5 fruit fly cellular contexts compared by ENCODE assay signal in the genomic region with DNA sequence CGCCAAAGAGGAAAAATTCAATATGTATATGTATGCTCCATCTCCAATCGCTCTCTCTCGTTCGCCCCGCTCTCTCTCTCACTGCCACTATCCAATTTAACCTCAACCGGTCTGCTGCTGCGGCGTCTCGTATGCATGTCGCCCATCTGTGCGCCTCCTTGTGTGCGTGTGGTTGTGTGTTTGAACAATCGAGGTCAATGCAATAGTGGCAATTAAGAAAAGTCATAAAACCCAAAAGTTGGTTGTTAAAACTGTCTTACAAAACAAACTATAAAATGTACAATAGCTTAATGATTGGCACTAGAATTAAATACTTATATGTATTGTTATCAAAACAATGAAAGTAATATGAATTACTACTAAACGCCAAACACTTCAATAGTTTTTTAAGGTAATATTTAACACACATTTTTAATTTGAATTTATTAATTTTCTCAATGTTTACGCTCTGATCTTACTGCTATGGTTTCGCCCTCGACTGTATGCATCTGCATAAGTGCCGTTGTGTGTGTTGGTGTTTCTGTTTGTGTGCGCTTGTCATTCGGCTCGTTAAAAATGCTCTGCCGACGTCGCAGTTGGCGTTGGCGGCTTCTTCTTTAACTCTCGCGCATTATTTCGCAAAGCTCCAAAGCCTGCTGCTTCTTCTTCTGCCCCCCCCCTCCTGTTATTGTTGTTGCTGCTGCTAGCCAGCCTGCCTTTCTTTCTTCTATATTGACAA.
TF ChIP-seq lines count a peak whose summit lies in the region.

No protein-coding gene starts in this region.

TF ChIP-seq in whole organism, adult, 20 proteins besides CTCF, POLR2A, EP300 and RAD21 (continued from another document):
- TF ChIP-seq toe (GFP tag; optimal IDR thresholded peaks at IDR 0.05; lab: Kevin White, UChicago) (peak; percentile 97), kay (GFP tag; lab: Kevin White, UChicago; ENCODE audit: borderline replicate concordance) (peak; percentile 85), CG33017 (tag; optimal IDR thresholded peaks at IDR 0.05; lab: Kevin White, UChicago) (peak; percentile 98), CG7101 (tag; optimal IDR thresholded peaks at IDR 0.05; lab: Kevin White, UChicago) (peak; percentile 97)

TF ChIP-seq in whole organism, embryonic, 481 proteins besides CTCF, POLR2A, EP300 and RAD21 (continued from another document and continues in another):
- TF ChIP-seq CG2116 (GFP tag; optimal IDR thresholded peaks at IDR 0.05; lab: Kevin White, UChicago): peak; percentile 87
- peak; percentile 89 for TF ChIP-seq B-H1 (GFP tag; IDR thresholded peaks at IDR 0.05; lab: Robert Waterston, UW)
- peak; percentile 98 for TF ChIP-seq CG4328 (GFP tag; optimal IDR thresholded peaks at IDR 0.05; lab: Kevin White, UChicago)
- peak; percentile 99 for TF ChIP-seq CG7839 (tag; optimal IDR thresholded peaks at IDR 0.05; lab: Kevin White, UChicago)
- TF ChIP-seq CG12744 (GFP tag; optimal IDR thresholded peaks at IDR 0.05; lab: Kevin White, UChicago): peak; percentile 85
- TF ChIP-seq CG9437 (GFP tag; optimal IDR thresholded peaks at IDR 0.05; lab: Kevin White, UChicago): peak; percentile 96
- TF ChIP-seq Opbp (GFP tag; IDR thresholded peaks at IDR 0.05; lab: Robert Waterston, UW; ENCODE audit: partially characterized antibody): no peak
- peak; percentile 94 for TF ChIP-seq Chrac-16 (GFP tag; optimal IDR thresholded peaks at IDR 0.05; lab: Kevin White, UChicago)
- peak; percentile 78 for TF ChIP-seq Atf3 (GFP tag; optimal IDR thresholded peaks at IDR 0.05; lab: Kevin White, UChicago)
- TF ChIP-seq Tbp (GFP tag; optimal IDR thresholded peaks at IDR 0.05; lab: Kevin White, UChicago): no peak
- peak; percentile 99 for TF ChIP-seq gem (tag; optimal IDR thresholded peaks at IDR 0.05; lab: Kevin White, UChicago)
- TF ChIP-seq HLHmδ (GFP tag; optimal IDR thresholded peaks at IDR 0.05; lab: Kevin White, UChicago): no peak
- no peak for TF ChIP-seq zen2 (GFP tag; IDR thresholded peaks at IDR 0.05; lab: Robert Waterston, UW; ENCODE audit: partially characterized antibody)
- peak; percentile 98 for TF ChIP-seq kni (GFP tag; optimal IDR thresholded peaks at IDR 0.05; lab: Kevin White, UChicago)
- TF ChIP-seq ATbp (GFP tag; optimal IDR thresholded peaks at IDR 0.05; lab: Kevin White, UChicago): peak; percentile 96
- peak; percentile 94 for TF ChIP-seq CG10431 (GFP tag; optimal IDR thresholded peaks at IDR 0.05; lab: Kevin White, UChicago)
- peak; percentile 89 for TF ChIP-seq CG11093 (GFP tag; IDR thresholded peaks at IDR 0.05; lab: Robert Waterston, UW)
- peak; percentile 90 for TF ChIP-seq fd102C (GFP tag; optimal IDR thresholded peaks at IDR 0.05; lab: Kevin White, UChicago)
- peak; percentile 78 for TF ChIP-seq bowl (GFP tag; IDR thresholded peaks at IDR 0.05; lab: Robert Waterston, UW)
- peak; percentile 75 for TF ChIP-seq disco-r (GFP tag; optimal IDR thresholded peaks at IDR 0.05; lab: Kevin White, UChicago)
- no peak for TF ChIP-seq Lpt (GFP tag; optimal IDR thresholded peaks at IDR 0.05; lab: Kevin White, UChicago)
- TF ChIP-seq ase (GFP tag; IDR thresholded peaks at IDR 0.05; lab: Robert Waterston, UW): peak; percentile 85; the same call in 2 of the 3 replicates
- TF ChIP-seq fu2 (GFP tag; optimal IDR thresholded peaks at IDR 0.05; lab: Kevin White, UChicago): peak; percentile 69
- TF ChIP-seq CG9609 (GFP tag; optimal IDR thresholded peaks at IDR 0.05; lab: Kevin White, UChicago): peak; percentile 69
- peak; percentile 90 for TF ChIP-seq ara (GFP tag; IDR thresholded peaks at IDR 0.05; lab: Robert Waterston, UW)
- TF ChIP-seq cad (GFP tag; optimal IDR thresholded peaks at IDR 0.05; lab: Kevin White, UChicago): no peak
- peak; percentile 98 for TF ChIP-seq CG11696 (GFP tag; IDR thresholded peaks at IDR 0.05; lab: Robert Waterston, UW)
- TF ChIP-seq psq (GFP tag; optimal IDR thresholded peaks at IDR 0.05; lab: Kevin White, UChicago): peak; percentile 68
- peak; percentile 90 for TF ChIP-seq CG4404 (GFP tag; IDR thresholded peaks at IDR 0.05; lab: Robert Waterston, UW)

TF ChIP-seq in whole organism, prepupa, 60 proteins besides CTCF, POLR2A, EP300 and RAD21 (continued from another document and continues in another):
- TF ChIP-seq Smox (GFP tag; optimal IDR thresholded peaks at IDR 0.05; lab: Kevin White, UChicago) (peak; percentile 98), Hr39 (GFP tag; optimal IDR thresholded peaks at IDR 0.05; lab: Kevin White, UChicago) (peak; percentile 92), Sox102F (GFP tag; optimal IDR thresholded peaks at IDR 0.05; lab: Kevin White, UChicago) (peak; percentile 93), Gug (GFP tag; IDR thresholded peaks at IDR 0.05; lab: Robert Waterston, UW) (peak; percentile 94), CG6163 (GFP tag; IDR thresholded peaks at IDR 0.05; lab: Robert Waterston, UW) (peak; percentile 91), CG1621 (tag; optimal IDR thresholded peaks at IDR 0.05; lab: Kevin White, UChicago) (peak; percentile 96), CG10631 (GFP tag; optimal IDR thresholded peaks at IDR 0.05; lab: Kevin White, UChicago) (peak; percentile 98), fd85E (GFP tag; optimal IDR thresholded peaks at IDR 0.05; lab: Kevin White, UChicago) (peak; percentile 92), CG6808 (GFP tag; optimal IDR thresholded peaks at IDR 0.05; lab: Kevin White, UChicago) (peak; percentile 99), CG6792 (GFP tag; optimal IDR thresholded peaks at IDR 0.05; lab: Kevin White, UChicago) (peak; percentile 99), CG32006 (GFP tag; optimal IDR thresholded peaks at IDR 0.05; lab: Kevin White, UChicago) (peak; percentile 99), Hr4 (GFP tag; optimal IDR thresholded peaks at IDR 0.05; lab: Kevin White, UChicago) (peak; percentile 98), Eip78C (GFP tag; lab: Kevin White, UChicago) (peak; percentile 100), salr (GFP tag; optimal IDR thresholded peaks at IDR 0.05; lab: Kevin White, UChicago) (peak; percentile 92 to 99), esn (GFP tag; optimal IDR thresholded peaks at IDR 0.05; lab: Kevin White, UChicago) (peak; percentile 99), ss (GFP tag; optimal IDR thresholded peaks at IDR 0.05; lab: Kevin White, UChicago) (peak; percentile 99), CG11294 (GFP tag; IDR thresholded peaks at IDR 0.05; lab: Robert Waterston, UW) (peak; percentile 95), Sox15 (GFP tag; optimal IDR thresholded peaks at IDR 0.05; lab: Kevin White, UChicago) (peak; percentile 97), pdm3 (GFP tag; optimal IDR thresholded peaks at IDR 0.05; lab: Kevin White, UChicago) (peak; percentile 98), achi (GFP tag; optimal IDR thresholded peaks at IDR 0.05; lab: Kevin White, UChicago) (peak; percentile 98), CG16779 (tag; optimal IDR thresholded peaks at IDR 0.05; lab: Kevin White, UChicago) (peak; percentile 98), CG8119 (GFP tag; IDR thresholded peaks at IDR 0.05; lab: Robert Waterston, UW) (peak; percentile 99), Met (GFP tag; optimal IDR thresholded peaks at IDR 0.05; lab: Kevin White, UChicago) (peak; percentile 98), Eip93F (GFP tag; optimal IDR thresholded peaks at IDR 0.05; lab: Kevin White, UChicago) (peak; percentile 97), CG3919 (GFP tag; optimal IDR thresholded peaks at IDR 0.05; lab: Kevin White, UChicago) (peak; percentile 98), Ets21C (GFP tag; optimal IDR thresholded peaks at IDR 0.05; lab: Kevin White, UChicago) (peak; percentile 91), lz (GFP tag; optimal IDR thresholded peaks at IDR 0.05; lab: Kevin White, UChicago) (peak; percentile 98), CG6276 (GFP tag; optimal IDR thresholded peaks at IDR 0.05; lab: Kevin White, UChicago) (peak; percentile 99), CG34406 (GFP tag; optimal IDR thresholded peaks at IDR 0.05; lab: Kevin White, UChicago) (peak; percentile 99), Blimp-1 (GFP tag; optimal IDR thresholded peaks at IDR 0.05; lab: Kevin White, UChicago) (peak; percentile 95), CG6854 (GFP tag; optimal IDR thresholded peaks at IDR 0.05; lab: Kevin White, UChicago) (peak; percentile 98)

TF ChIP-seq in whole organism, pupa, 21 proteins besides CTCF, POLR2A, EP300 and RAD21 (continued from another document):
- TF ChIP-seq CG17806 (tag; optimal IDR thresholded peaks at IDR 0.05; lab: Kevin White, UChicago): peak; percentile 99
- TF ChIP-seq fd96Ca (GFP tag; IDR thresholded peaks at IDR 0.05; lab: Robert Waterston, UW): peak; percentile 79
- TF ChIP-seq CG4496 (GFP tag; IDR thresholded peaks at IDR 0.05; lab: Robert Waterston, UW): peak; percentile 94

TF ChIP-seq in whole organism, wandering third instar larva, 38 proteins besides CTCF, POLR2A, EP300 and RAD21 (continued from another document):
- TF ChIP-seq Vsx2 (GFP tag; optimal IDR thresholded peaks at IDR 0.05; lab: Kevin White, UChicago; ENCODE audit: partially characterized antibody): no peak
- TF ChIP-seq Dif (GFP tag; optimal IDR thresholded peaks at IDR 0.05; lab: Kevin White, UChicago; ENCODE audit: partially characterized antibody): peak; percentile 82
- TF ChIP-seq Hnf4 (GFP tag; optimal IDR thresholded peaks at IDR 0.05; lab: Kevin White, UChicago): peak; percentile 90
- TF ChIP-seq Abd-B (GFP tag; optimal IDR thresholded peaks at IDR 0.05; lab: Kevin White, UChicago): no peak
- TF ChIP-seq pan (optimal IDR thresholded peaks at IDR 0.05; lab: Kevin White, UChicago): no peak
- no peak for TF ChIP-seq jim (GFP tag; optimal IDR thresholded peaks at IDR 0.05; lab: Kevin White, UChicago)
- TF ChIP-seq Sp1 (GFP tag; optimal IDR thresholded peaks at IDR 0.05; lab: Kevin White, UChicago): peak; percentile 99
- peak; percentile 95 for TF ChIP-seq ey (GFP tag; optimal IDR thresholded peaks at IDR 0.05; lab: Kevin White, UChicago)
- TF ChIP-seq Mio (GFP tag; optimal IDR thresholded peaks at IDR 0.05; lab: Kevin White, UChicago): peak; percentile 74
- no peak for TF ChIP-seq N (GFP tag; optimal IDR thresholded peaks at IDR 0.05; lab: Kevin White, UChicago)
- no peak for TF ChIP-seq CrebA (GFP tag; optimal IDR thresholded peaks at IDR 0.05; lab: Kevin White, UChicago; ENCODE audit: borderline replicate concordance)
- peak; percentile 97 for TF ChIP-seq psq (GFP tag; optimal IDR thresholded peaks at IDR 0.05; lab: Kevin White, UChicago)
- TF ChIP-seq HLH106 (tag; optimal IDR thresholded peaks at IDR 0.05; lab: Kevin White, UChicago): peak; percentile 99
- no peak for TF ChIP-seq Myc (optimal IDR thresholded peaks at IDR 0.05; lab: Kevin White, UChicago)
- peak; percentile 92 for TF ChIP-seq tai (GFP tag; optimal IDR thresholded peaks at IDR 0.05; lab: Kevin White, UChicago)
- no peak for TF ChIP-seq usp (GFP tag; optimal IDR thresholded peaks at IDR 0.05; lab: Kevin White, UChicago)
- TF ChIP-seq h (GFP tag; optimal IDR thresholded peaks at IDR 0.05; lab: Kevin White, UChicago): peak; percentile 99
- TF ChIP-seq woc (GFP tag; optimal IDR thresholded peaks at IDR 0.05; lab: Kevin White, UChicago): peak; percentile 98
- peak; percentile 98 for TF ChIP-seq Dfd (GFP tag; optimal IDR thresholded peaks at IDR 0.05; lab: Kevin White, UChicago)
